Worm (Caenorhabditis elegans) whole organism, young adult: Measurements from ENCODE around the gene C02F5.5.

Experiments
- B0035.1 ChIP-seq: sonication (generic microtip); optimal IDR thresholded peaks from 2 replicates; lab custom pipeline; 2016; ENCODE audit warnings: missing genetic modification characterization, mild to moderate bottlenecking, missing compliant biosample characterization, missing genotype, missing genetic modification reagents
- B0336.3 ChIP-seq: fragments of 200-800 bp; sonication (Bioruptor generic); IDR thresholded peaks from 2 replicates; pipeline ENCODE4 v1.3.6; 2022; ENCODE audit warnings: missing genetic modification characterization, missing compliant biosample characterization
- D2030.7 ChIP-seq: fragments of 200-800 bp; sonication (Bioruptor generic); IDR thresholded peaks from 2 replicates; pipeline ENCODE4 v1.3.6; 2022; ENCODE audit warnings: missing genetic modification reagents, missing genetic modification characterization, missing compliant biosample characterization
- Y53F4B.3 ChIP-seq: fragments of 200-800 bp; sonication (Bioruptor generic); IDR thresholded peaks from 2 replicates; pipeline ENCODE4 v1.3.6; 2022; ENCODE audit warnings: missing genetic modification reagents, missing genetic modification characterization, missing compliant biosample characterization
- Y56A3A.18 ChIP-seq: fragments of 200-800 bp; sonication (Bioruptor generic); IDR thresholded peaks from 2 replicates; pipeline ENCODE4 v1.3.6; 2022; ENCODE audit warnings: missing genetic modification reagents, missing genetic modification characterization, missing compliant biosample characterization
- ceh-91 ChIP-seq: fragments of 200-800 bp; sonication (Bioruptor generic); IDR thresholded peaks from 2 replicates; pipeline ENCODE4 v1.3.6; 2022; ENCODE audit warnings: missing genetic modification reagents, missing genetic modification characterization, missing compliant biosample characterization
- dpl-1 ChIP-seq: fragments of 150-350 bp; optimal IDR thresholded peaks from 2 replicates; lab custom pipeline; 2014; ENCODE audit warnings: missing biosample characterization, missing genetic modification reagents, missing genetic modification characterization
- lin-54 ChIP-seq: fragments of 200-800 bp; sonication (Bioruptor generic); optimal IDR thresholded peaks from 2 replicates; lab custom pipeline; 2018; ENCODE audit warnings: mild to moderate bottlenecking, missing genetic modification characterization, missing compliant biosample characterization
- nhr-90 ChIP-seq: sonication (generic microtip); optimal IDR thresholded peaks from 2 replicates; lab custom pipeline; 2016; ENCODE audit warnings: missing genotype, mild to moderate bottlenecking, missing genetic modification characterization, missing compliant biosample characterization
- rcor-1 ChIP-seq: fragments of 200-800 bp; sonication (Bioruptor generic); IDR thresholded peaks from 2 replicates; pipeline ENCODE4 v1.3.6; 2022; ENCODE audit warnings: missing genetic modification reagents, missing genetic modification characterization, missing compliant biosample characterization
- sptf-2 ChIP-seq: fragments of 200-800 bp; sonication (Bioruptor generic); optimal IDR thresholded peaks from 2 replicates; lab custom pipeline; 2018; ENCODE audit warnings: mild to moderate bottlenecking, missing genetic modification characterization, missing compliant biosample characterization
- unc-62 ChIP-seq: fragments of 150-350 bp; optimal IDR thresholded peaks from 2 replicates; lab custom pipeline; 2014; ENCODE audit warnings: missing biosample characterization, missing genetic modification reagents, missing genetic modification characterization
- ztf-22 ChIP-seq: fragments of 200-800 bp; sonication (Bioruptor generic); optimal IDR thresholded peaks from 2 replicates; lab custom pipeline; 2018; ENCODE audit warnings: mild to moderate bottlenecking, missing genetic modification characterization, moderate library complexity, missing compliant biosample characterization

DNA sequence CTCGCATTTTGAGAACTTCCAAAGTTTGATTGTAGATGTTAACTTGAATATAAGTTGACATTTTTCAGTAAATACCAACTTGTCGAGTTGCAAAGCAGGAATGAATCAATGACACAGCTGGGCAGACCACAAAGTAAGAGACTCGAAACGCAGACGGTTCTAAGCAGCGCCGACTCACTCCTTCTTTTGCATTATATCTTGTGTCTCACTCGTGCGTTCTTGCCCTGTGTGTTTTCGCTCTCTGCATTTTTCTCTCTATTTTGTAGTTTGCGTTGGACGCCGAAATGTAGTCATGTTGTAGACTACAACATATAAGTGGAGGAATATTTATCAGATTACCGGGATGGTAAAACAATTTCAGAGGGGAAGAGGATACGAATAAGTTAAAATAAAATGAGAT is 6.8 kb downstream of the C02F5.5 start, which contains the start of gene C02F5.12:
- no peak for TF ChIP-seq ztf-22 (GFP tag; lab: Kevin White, UChicago)
- no peak for TF ChIP-seq nhr-90 (tag; lab: Kevin White, UChicago)
- TF ChIP-seq lin-54 (GFP tag; lab: Kevin White, UChicago) = peak; percentile 61
- TF ChIP-seq Y56A3A.18 (GFP tag; lab: Robert Waterston, UW) = no peak
- TF ChIP-seq Y53F4B.3 (GFP tag; lab: Robert Waterston, UW) = no peak
- no peak for TF ChIP-seq ceh-91
- peak; percentile 42; the same call in 1 of the 2 replicates for TF ChIP-seq B0336.3 (GFP tag; lab: Robert Waterston, UW)
- no peak for TF ChIP-seq sptf-2 (GFP tag; lab: Kevin White, UChicago)
- no peak for TF ChIP-seq rcor-1 (GFP tag; lab: Robert Waterston, UW)
- TF ChIP-seq dpl-1 (GFP tag; lab: Kevin White, UChicago) = no peak
- no peak for TF ChIP-seq unc-62 (GFP tag; lab: Kevin White, UChicago)
- no peak for TF ChIP-seq D2030.7
- no peak for TF ChIP-seq B0035.1 (tag; lab: Kevin White, UChicago)
